Worm (Caenorhabditis elegans): Measurements from ENCODE around the gene col-176.

The col-176 gene

DNA sequence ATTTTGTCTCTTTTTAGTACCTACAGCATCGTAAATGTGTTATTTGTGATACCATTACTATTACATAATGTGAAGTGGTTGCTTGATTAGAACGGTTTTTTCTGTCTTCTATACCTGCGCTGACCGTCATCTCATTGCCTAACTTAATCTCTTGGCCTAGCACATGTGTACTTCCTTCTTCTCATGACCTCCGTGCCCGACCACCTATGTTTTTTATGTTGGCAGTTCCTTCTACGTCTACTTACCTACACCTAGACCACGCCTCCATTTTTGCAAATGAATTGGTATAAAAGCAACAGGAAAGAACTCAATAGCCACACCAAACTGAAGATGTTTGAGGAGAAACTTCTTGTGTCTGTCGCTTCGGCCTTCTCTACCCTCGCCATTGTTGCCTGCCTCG, at the start of gene col-176:
Gene col-176 (plus strand): TSS at position 301 of the 400 bp plus-strand sequence.
- TF ChIP-seq zag-1 (tag; optimal IDR thresholded peaks at IDR 0.05) (no peak), tbx-2 (tag; optimal IDR thresholded peaks at IDR 0.05) (peak; percentile 19), efl-1 (optimal IDR thresholded peaks at IDR 0.05) (no peak), efl-1 (GFP tag; optimal IDR thresholded peaks at IDR 0.05 in 1 of 2) (peak in 1 of 2 experiments; percentile 39)

DNA sequence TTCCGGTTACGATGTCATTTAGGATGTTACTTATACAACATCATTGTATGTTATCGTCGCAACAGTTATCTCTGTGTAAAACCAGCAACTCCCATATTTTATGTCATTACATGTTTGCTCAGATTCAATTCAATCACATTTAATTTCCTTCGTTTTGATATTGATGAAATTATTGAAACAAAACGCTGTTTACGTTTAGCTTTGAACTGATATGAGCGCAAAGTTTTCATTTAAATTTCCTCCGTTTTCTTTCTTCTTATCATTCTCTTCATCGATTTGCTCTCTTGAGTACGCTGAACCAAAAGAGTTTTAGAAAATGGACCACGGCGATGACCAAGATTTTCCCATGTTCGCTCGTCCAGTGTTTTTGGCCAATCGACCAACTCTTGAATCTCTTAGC, 46.6 kb upstream of the col-176 start, which contains the start of gene sek-6:
Gene sek-6 (plus strand): TSS at position 315 of the 400 bp plus-strand sequence.
- no peak for TF ChIP-seq efl-1 (optimal IDR thresholded peaks at IDR 0.05)
- TF ChIP-seq efl-1 (GFP tag; optimal IDR thresholded peaks at IDR 0.05 in 1 of 2), result peak in 1 of 2 experiments; percentile 55
- TF ChIP-seq fkh-8 (tag; optimal IDR thresholded peaks at IDR 0.05), result no peak
- TF ChIP-seq elt-2 (tag; optimal IDR thresholded peaks at IDR 0.05), result peak; percentile 31

ce11 chrX:10044473-10044872, 32.9 kb upstream of the col-176 start:
- TF ChIP-seq ces-1 (GFP tag; optimal IDR thresholded peaks at IDR 0.05), result no peak
- TF ChIP-seq nhr-28 (tag; optimal IDR thresholded peaks at IDR 0.05), result no peak
- TF ChIP-seq fkh-8 (tag; optimal IDR thresholded peaks at IDR 0.05), result no peak
- TF ChIP-seq dpl-1 (GFP tag; optimal IDR thresholded peaks at IDR 0.05), result no peak

DNA sequence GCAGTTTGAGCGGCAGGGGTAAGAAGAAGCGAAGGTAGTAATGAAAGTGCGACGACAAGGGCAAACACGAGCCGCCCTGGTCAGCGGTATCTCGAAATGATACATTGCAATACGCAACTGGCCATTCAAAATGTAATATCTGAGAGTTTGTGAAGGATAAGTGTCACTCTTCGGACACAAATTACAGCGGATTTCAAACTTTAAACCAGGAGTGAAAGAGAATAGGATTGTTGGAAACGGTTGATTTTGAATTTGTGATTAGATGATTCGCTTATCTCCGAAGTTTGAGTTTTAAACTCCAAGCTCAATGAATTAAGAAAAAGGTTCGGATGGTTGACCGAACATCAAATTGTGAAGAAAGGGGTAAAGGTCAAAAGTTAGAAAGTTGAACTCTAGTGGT, 30.1 kb upstream of the col-176 start, which contains the start of gene ZC374.2:
Gene ZC374.2 (minus strand): TSS at position 101 of the 400 bp plus-strand sequence.
- TF ChIP-seq pag-3 (tag; optimal IDR thresholded peaks at IDR 0.05; ENCODE audit: borderline replicate concordance, insufficient read depth), result no peak
- no peak for TF ChIP-seq hlh-4 (tag; optimal IDR thresholded peaks at IDR 0.05)
- no peak for TF ChIP-seq nhr-237 (tag; optimal IDR thresholded peaks at IDR 0.05)
- TF ChIP-seq sox-4 (tag; optimal IDR thresholded peaks at IDR 0.05), result no peak
- TF ChIP-seq ceh-8 (GFP tag; optimal IDR thresholded peaks at IDR 0.05), result no peak
- TF ChIP-seq efl-3 (GFP tag; optimal IDR thresholded peaks at IDR 0.05), result no peak
- no peak for TF ChIP-seq C16A3.4 (tag; optimal IDR thresholded peaks at IDR 0.05)
- TF ChIP-seq C34B4.2 (tag; optimal IDR thresholded peaks at IDR 0.05), result no peak
- no peak for TF ChIP-seq hlh-17 (GFP tag; optimal IDR thresholded peaks at IDR 0.05; ENCODE audit: borderline replicate concordance)

- no peak for TF ChIP-seq elt-3 (tag; optimal IDR thresholded peaks at IDR 0.05)
- TF ChIP-seq snpc-4 (tag; optimal IDR thresholded peaks at IDR 0.05), result no peak
- TF ChIP-seq efl-3 (GFP tag; optimal IDR thresholded peaks at IDR 0.05), result no peak
- no peak for TF ChIP-seq fos-1 (tag; optimal IDR thresholded peaks at IDR 0.05)
- no peak for TF ChIP-seq C34B4.2 (tag; optimal IDR thresholded peaks at IDR 0.05)
- no peak for TF ChIP-seq unc-98 (GFP tag; IDR thresholded peaks at IDR 0.05)
- TF ChIP-seq lir-3 (tag; optimal IDR thresholded peaks at IDR 0.05; ENCODE audit: poor library complexity), result no peak
- TF ChIP-seq isw-1 (GFP tag; IDR thresholded peaks at IDR 0.05), result no peak
- no peak for TF ChIP-seq ceh-82 (tag; optimal IDR thresholded peaks at IDR 0.05)
- TF ChIP-seq mep-1 (tag; optimal IDR thresholded peaks at IDR 0.05), result no peak
- no peak for TF ChIP-seq ces-1 (GFP tag; optimal IDR thresholded peaks at IDR 0.05)
- TF ChIP-seq lin-35 (GFP tag; optimal IDR thresholded peaks at IDR 0.05), result no peak
- no peak for TF ChIP-seq fkh-10 (GFP tag; optimal IDR thresholded peaks at IDR 0.05)
- TF ChIP-seq lin-39 (tag; optimal IDR thresholded peaks at IDR 0.05), result no peak
Observed at ce11 chrX:10049160-10049559, 28.2 kb upstream of the col-176 start, which contains the start of gene gnrr-3. gnrr-3 (plus strand) TSS chrX:10049460.

DNA sequence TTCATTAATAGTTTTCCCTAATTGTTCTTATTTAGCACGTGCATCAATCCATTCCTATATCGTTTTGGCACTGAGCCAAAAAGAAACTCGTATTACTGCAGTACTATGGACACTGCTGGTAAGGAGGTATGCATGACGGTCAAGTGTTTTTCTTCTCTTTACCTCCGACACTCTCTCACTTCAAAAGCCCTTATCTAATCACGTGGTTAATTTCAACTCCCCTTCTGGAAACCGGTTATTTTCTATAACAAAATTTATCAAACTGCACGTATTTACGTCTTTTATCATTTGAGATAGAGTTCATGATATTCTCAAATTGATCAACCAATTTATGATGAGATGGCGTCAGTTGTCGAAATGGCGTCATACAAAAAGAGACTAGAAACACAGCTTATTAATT, 25.8 kb upstream of the col-176 start:
- TF ChIP-seq alr-1 (tag; optimal IDR thresholded peaks at IDR 0.05; ENCODE audit: borderline replicate concordance), result no peak
- no peak for TF ChIP-seq unc-130 (tag; optimal IDR thresholded peaks at IDR 0.05)
- TF ChIP-seq C04F5.9 (tag; optimal IDR thresholded peaks at IDR 0.05), result no peak
- TF ChIP-seq elt-2 (tag; optimal IDR thresholded peaks at IDR 0.05), result peak; percentile 96
- TF ChIP-seq nhr-85 (tag), result peak; percentile 91
- TF ChIP-seq ceh-90 (tag; optimal IDR thresholded peaks at IDR 0.05), result no peak
- no peak for TF ChIP-seq ceh-88 (GFP tag; IDR thresholded peaks at IDR 0.05)
- TF ChIP-seq nhr-11 (tag; optimal IDR thresholded peaks at IDR 0.05), result no peak
- TF ChIP-seq zip-4 (GFP tag; optimal IDR thresholded peaks at IDR 0.05), result no peak
- TF ChIP-seq ztf-11 (tag; optimal IDR thresholded peaks at IDR 0.05), result no peak
- TF ChIP-seq fkh-10 (GFP tag; optimal IDR thresholded peaks at IDR 0.05), result no peak
- TF ChIP-seq F16B12.6 (tag; optimal IDR thresholded peaks at IDR 0.05), result no peak
- peak; percentile 32 for TF ChIP-seq lir-3 (tag; optimal IDR thresholded peaks at IDR 0.05; ENCODE audit: poor library complexity)
- TF ChIP-seq grh-1 (GFP tag; IDR thresholded peaks at IDR 0.05), result peak; percentile 92
- TF ChIP-seq ztf-4 (tag; optimal IDR thresholded peaks at IDR 0.05), result peak; percentile 12
- TF ChIP-seq ceh-8 (GFP tag; optimal IDR thresholded peaks at IDR 0.05), result no peak
- TF ChIP-seq egl-13 (tag; optimal IDR thresholded peaks at IDR 0.05), result no peak
- TF ChIP-seq lin-39 (tag; optimal IDR thresholded peaks at IDR 0.05), result no peak
- TF ChIP-seq sox-4 (tag; optimal IDR thresholded peaks at IDR 0.05), result no peak
- TF ChIP-seq isw-1 (GFP tag; IDR thresholded peaks at IDR 0.05), result no peak
